Fruit fly (Drosophila melanogaster): ENCODE results near the gene CG42674.

The CG42674 gene

dm6 chr3L:20133168-20133567, 64.9 kb downstream of the CG42674 start, which contains the start of gene CG7335:
Gene CG7335, minus strand, starts transcription at chr3L:20133268.
- no peak for TF ChIP-seq dl (GFP tag; optimal IDR thresholded peaks at IDR 0.05; ENCODE audit: insufficient read depth in 1 of 2, partially characterized antibody in 2 of 2)
- TF ChIP-seq ey (GFP tag; optimal IDR thresholded peaks at IDR 0.05) = no peak
- TF ChIP-seq Myc (optimal IDR thresholded peaks at IDR 0.05) = no peak
- TF ChIP-seq sage (GFP tag; optimal IDR thresholded peaks at IDR 0.05) = no peak
- no peak for TF ChIP-seq Dif (GFP tag; optimal IDR thresholded peaks at IDR 0.05; ENCODE audit: partially characterized antibody)
- no peak for TF ChIP-seq CG9705 (GFP tag; optimal IDR thresholded peaks at IDR 0.05)
- TF ChIP-seq OdsH (GFP tag; optimal IDR thresholded peaks at IDR 0.05) = no peak
- TF ChIP-seq N (GFP tag; optimal IDR thresholded peaks at IDR 0.05) = no peak

dm6 chr3L:20131643-20132042, 66.5 kb downstream of the CG42674 start, which contains the start of gene obst-J:
Gene obst-J, minus strand, starts transcription at chr3L:20131743.
- TF ChIP-seq Dfd (GFP tag; optimal IDR thresholded peaks at IDR 0.05) = no peak
- no peak for TF ChIP-seq brk (GFP tag; optimal IDR thresholded peaks at IDR 0.05)
- TF ChIP-seq pan (optimal IDR thresholded peaks at IDR 0.05) = no peak
- TF ChIP-seq Mio (GFP tag; optimal IDR thresholded peaks at IDR 0.05) = no peak
- TF ChIP-seq dmrt93B (GFP tag; optimal IDR thresholded peaks at IDR 0.05) = no peak
- no peak for TF ChIP-seq GATAd (GFP tag; optimal IDR thresholded peaks at IDR 0.05)
- no peak for TF ChIP-seq HLH106 (tag; optimal IDR thresholded peaks at IDR 0.05)
- no peak for TF ChIP-seq Abd-B (GFP tag; optimal IDR thresholded peaks at IDR 0.05)
- no peak for TF ChIP-seq N (GFP tag; optimal IDR thresholded peaks at IDR 0.05)
- TF ChIP-seq CrebA (GFP tag; optimal IDR thresholded peaks at IDR 0.05; ENCODE audit: borderline replicate concordance) = no peak
- no peak for TF ChIP-seq lola (GFP tag; optimal IDR thresholded peaks at IDR 0.05)
- no peak for TF ChIP-seq h (GFP tag; optimal IDR thresholded peaks at IDR 0.05)

- no peak for TF ChIP-seq brk (GFP tag; optimal IDR thresholded peaks at IDR 0.05)
- no peak for TF ChIP-seq Rel (GFP tag; optimal IDR thresholded peaks at IDR 0.05)
- TF ChIP-seq Rel (tag; optimal IDR thresholded peaks at IDR 0.05) = peak; percentile 91
Observed at dm6 chr3L:20129032-20129431, 69.1 kb downstream of the CG42674 start, which contains the start of gene gig. Gene gig, plus strand, starts transcription at chr3L:20129181.

dm6 chr3L:20127281-20127680, 70.8 kb downstream of the CG42674 start, which contains the start of gene CG7365:
Gene CG7365, minus strand, starts transcription at chr3L:20127381.
- no peak for TF ChIP-seq ey (GFP tag; optimal IDR thresholded peaks at IDR 0.05)
- TF ChIP-seq Dfd (GFP tag; optimal IDR thresholded peaks at IDR 0.05) = no peak
- TF ChIP-seq lola (GFP tag; optimal IDR thresholded peaks at IDR 0.05) = no peak
- no peak for TF ChIP-seq Rel (GFP tag; optimal IDR thresholded peaks at IDR 0.05)
- no peak for TF ChIP-seq Rel (tag; optimal IDR thresholded peaks at IDR 0.05)
- no peak for TF ChIP-seq tai (GFP tag; optimal IDR thresholded peaks at IDR 0.05)
- TF ChIP-seq brk (GFP tag; optimal IDR thresholded peaks at IDR 0.05) = no peak
- no peak for TF ChIP-seq sage (GFP tag; optimal IDR thresholded peaks at IDR 0.05)
- TF ChIP-seq Mio (GFP tag; optimal IDR thresholded peaks at IDR 0.05) = no peak

- no peak for TF ChIP-seq CrebA (GFP tag; optimal IDR thresholded peaks at IDR 0.05; ENCODE audit: borderline replicate concordance)
- no peak for TF ChIP-seq rgr (GFP tag; optimal IDR thresholded peaks at IDR 0.05)
- no peak for TF ChIP-seq sv (GFP tag; optimal IDR thresholded peaks at IDR 0.05)
Observed at dm6 chr3L:20126106-20126505, 72.0 kb downstream of the CG42674 start.

dm6 chr3L:20123038-20123437, 75.1 kb downstream of the CG42674 start:
- no peak for TF ChIP-seq CG32264 (GFP tag; optimal IDR thresholded peaks at IDR 0.05)
- peak; percentile 32 for TF ChIP-seq h (GFP tag; optimal IDR thresholded peaks at IDR 0.05)
- TF ChIP-seq brk (GFP tag; optimal IDR thresholded peaks at IDR 0.05) = no peak
- TF ChIP-seq sv (GFP tag; optimal IDR thresholded peaks at IDR 0.05) = no peak
- no peak for TF ChIP-seq Dfd (GFP tag; optimal IDR thresholded peaks at IDR 0.05)
- no peak for TF ChIP-seq CG9705 (GFP tag; optimal IDR thresholded peaks at IDR 0.05)
- no peak for TF ChIP-seq lola (GFP tag; optimal IDR thresholded peaks at IDR 0.05)
- TF ChIP-seq HLH106 (tag; optimal IDR thresholded peaks at IDR 0.05) = no peak
- TF ChIP-seq Rel (GFP tag; optimal IDR thresholded peaks at IDR 0.05) = no peak
- no peak for TF ChIP-seq Rel (tag; optimal IDR thresholded peaks at IDR 0.05)

- TF ChIP-seq dl (GFP tag; optimal IDR thresholded peaks at IDR 0.05; ENCODE audit: insufficient read depth in 1 of 2, partially characterized antibody in 2 of 2) = no peak
- no peak for TF ChIP-seq Vsx2 (GFP tag; optimal IDR thresholded peaks at IDR 0.05; ENCODE audit: partially characterized antibody)
- TF ChIP-seq Sp1 (GFP tag; optimal IDR thresholded peaks at IDR 0.05) = no peak
- no peak for TF ChIP-seq sage (GFP tag; optimal IDR thresholded peaks at IDR 0.05)
- TF ChIP-seq fru (GFP tag; optimal IDR thresholded peaks at IDR 0.05) = no peak
Observed at dm6 chr3L:20112797-20113368, 85.2 kb downstream of the CG42674 start, which contains the start of gene CG14187. Gene CG14187, minus strand, starts transcription at chr3L:20112847.

All from whole organism, wandering third instar larva.